Fruit fly (Drosophila melanogaster) whole organism, embryonic: ENCODE results near the gene scrib.

Source experiments
- Blimp-1 ChIP-seq: fragments of 200-800 bp; sonication (Bioruptor generic); optimal IDR thresholded peaks from 3 replicates; lab custom pipeline; 2018; ENCODE audit warnings: missing biosample characterization, missing genetic modification characterization, mild to moderate bottlenecking, moderate library complexity, missing genetic modification reagents
- Bteb2 ChIP-seq: fragments of 200-800 bp; sonication (Bioruptor generic); optimal IDR thresholded peaks from 2 replicates; lab custom pipeline; 2016; ENCODE audit warnings: missing biosample characterization, missing genetic modification characterization
- CG11696 ChIP-seq: fragments of 200-800 bp; sonication (Bioruptor generic); IDR thresholded peaks from 2 replicates; pipeline ENCODE4 v1.3.6; 2022; ENCODE audit warnings: missing biosample characterization, missing genetic modification characterization
- CG12299 ChIP-seq: fragments of 200-800 bp; sonication (Bioruptor generic); optimal IDR thresholded peaks from 2 replicates; lab custom pipeline; 2018; ENCODE audit warnings: missing biosample characterization, mild to moderate bottlenecking, missing genetic modification characterization
- CG14860 ChIP-seq: fragments of 200-800 bp; sonication (Bioruptor generic); IDR thresholded peaks from 3 replicates; pipeline ENCODE4 v1.3.6; 2022; ENCODE audit warnings: missing biosample characterization, missing genetic modification characterization; ENCODE audit not compliant: partially characterized antibody
- CG18011 ChIP-seq: fragments of 200-800 bp; sonication (Bioruptor generic); optimal IDR thresholded peaks from 2 replicates; lab custom pipeline; 2017; ENCODE audit warnings: missing biosample characterization, missing genetic modification characterization, mild to moderate bottlenecking, moderate library complexity, missing genotype
- CG18262 ChIP-seq: fragments of 200-800 bp; optimal IDR thresholded peaks from 3 replicates; lab custom pipeline; 2019; ENCODE audit warnings: missing biosample characterization, mild to moderate bottlenecking, missing genetic modification characterization, moderate library complexity
- CG30020 ChIP-seq: fragments of 200-800 bp; optimal IDR thresholded peaks from 2 replicates; lab custom pipeline; 2019; ENCODE audit warnings: missing biosample characterization, mild to moderate bottlenecking, missing genetic modification characterization, moderate library complexity
- CG30403 ChIP-seq: fragments of 200-800 bp; sonication (Bioruptor generic); optimal IDR thresholded peaks from 3 replicates; lab custom pipeline; 2016; ENCODE audit warnings: missing biosample characterization, missing genetic modification characterization
- CG30431 ChIP-seq: fragments of 200-800 bp; sonication (Bioruptor generic); optimal IDR thresholded peaks from 2 replicates; lab custom pipeline; 2017; ENCODE audit warnings: missing biosample characterization, missing genetic modification characterization
- CG3281 ChIP-seq: fragments of 200-800 bp; sonication (Bioruptor generic); optimal IDR thresholded peaks from 3 replicates; lab custom pipeline; 2017; ENCODE audit warnings: missing biosample characterization, mild to moderate bottlenecking, missing genetic modification characterization
- CG3995 ChIP-seq: fragments of 200-800 bp; sonication (Bioruptor generic); optimal IDR thresholded peaks from 3 replicates; lab custom pipeline; 2016; ENCODE audit warnings: missing biosample characterization, missing genetic modification characterization
- CG4328 ChIP-seq: fragments of 200-800 bp; sonication (Bioruptor generic); optimal IDR thresholded peaks from 3 replicates; lab custom pipeline; 2017; ENCODE audit warnings: missing biosample characterization, missing genetic modification reagents, missing genetic modification characterization
- CG4404 ChIP-seq: fragments of 200-800 bp; sonication (Bioruptor generic); IDR thresholded peaks from 2 replicates; pipeline ENCODE4 v1.3.6; 2022; ENCODE audit warnings: missing biosample characterization, missing genetic modification characterization
- CG4617 ChIP-seq: fragments of 200-800 bp; sonication (Bioruptor generic); optimal IDR thresholded peaks from 3 replicates; lab custom pipeline; 2016; ENCODE audit warnings: missing biosample characterization, missing genetic modification characterization, borderline replicate concordance
- CG6689 ChIP-seq: fragments of 200-800 bp; sonication (Bioruptor generic); IDR thresholded peaks from 2 replicates; pipeline ENCODE4 v1.3.6; 2022; ENCODE audit warnings: missing biosample characterization, missing genetic modification characterization
- CG6854 ChIP-seq: fragments of 200-800 bp; sonication (Bioruptor generic); optimal IDR thresholded peaks from 3 replicates; lab custom pipeline; 2017; ENCODE audit warnings: missing biosample characterization, mild to moderate bottlenecking, missing genetic modification characterization
- CG8089 ChIP-seq: fragments of 200-800 bp; sonication (Bioruptor generic); optimal IDR thresholded peaks from 3 replicates; lab custom pipeline; 2016; ENCODE audit warnings: missing biosample characterization, missing genetic modification characterization
- CG8924 ChIP-seq: fragments of 200-800 bp; optimal IDR thresholded peaks from 3 replicates; lab custom pipeline; 2019; ENCODE audit warnings: missing biosample characterization, mild to moderate bottlenecking, missing genetic modification characterization, moderate library complexity
- CG9215 ChIP-seq: fragments of 200-800 bp; sonication (Bioruptor generic); IDR thresholded peaks from 2 replicates; pipeline ENCODE4 v1.3.6; 2022; ENCODE audit warnings: missing biosample characterization, missing genetic modification characterization
- CG9727 ChIP-seq: fragments of 200-800 bp; sonication (Bioruptor generic); optimal IDR thresholded peaks from 3 replicates; lab custom pipeline; 2017; ENCODE audit warnings: missing biosample characterization, mild to moderate bottlenecking, missing genetic modification characterization
- CkIIα-i1 ChIP-seq: fragments of 200-800 bp; sonication (Bioruptor generic); IDR thresholded peaks from 2 replicates; pipeline ENCODE4 v1.3.6; 2022; ENCODE audit warnings: missing biosample characterization, missing genetic modification characterization
- Dfd ChIP-seq, 2 experiments: fragments of >200 bp; optimal IDR thresholded peaks; 2 replicates each; lab custom pipeline; 2017; ENCODE audit warnings: missing biosample characterization in 2 of 2, missing genetic modification characterization in 2 of 2
- Dref ChIP-seq: fragments of 200-800 bp; sonication (Bioruptor generic); IDR thresholded peaks from 2 replicates; pipeline ENCODE4 v1.3.6; 2022; ENCODE audit warnings: missing biosample characterization, missing genetic modification characterization
- E2f1 ChIP-seq: fragments of 200-800 bp; sonication (Bioruptor generic); IDR thresholded peaks from 2 replicates; pipeline ENCODE4 v1.3.6; 2022; ENCODE audit warnings: missing biosample characterization, missing genetic modification characterization
- H15 ChIP-seq: fragments of 200-800 bp; sonication (Bioruptor generic); IDR thresholded peaks from 3 replicates; pipeline ENCODE4 v1.3.6; 2022; ENCODE audit warnings: missing biosample characterization, missing genetic modification characterization
- Hand ChIP-seq: fragments of 200-800 bp; sonication (Bioruptor generic); optimal IDR thresholded peaks from 2 replicates; lab custom pipeline; 2017; ENCODE audit warnings: mild to moderate bottlenecking, missing biosample characterization, missing genetic modification reagents, missing genetic modification characterization
- Hmx ChIP-seq: fragments of 200-800 bp; sonication (Bioruptor generic); optimal IDR thresholded peaks from 2 replicates; lab custom pipeline; 2016; ENCODE audit warnings: missing biosample characterization, missing genetic modification characterization
- Nf-YB ChIP-seq: fragments of 200-800 bp; sonication (Bioruptor generic); optimal IDR thresholded peaks from 3 replicates; lab custom pipeline; 2019; ENCODE audit warnings: missing biosample characterization, mild to moderate bottlenecking, missing genetic modification characterization, moderate library complexity
- Opbp ChIP-seq: fragments of 200-800 bp; sonication (Bioruptor generic); IDR thresholded peaks from 3 replicates; pipeline ENCODE4 v1.3.6; 2022; ENCODE audit warnings: missing biosample characterization, missing genetic modification characterization; ENCODE audit not compliant: partially characterized antibody
- Ravus ChIP-seq: fragments of 200-800 bp; sonication (Bioruptor generic); IDR thresholded peaks from 2 replicates; pipeline ENCODE4 v1.3.6; 2022; ENCODE audit warnings: missing biosample characterization, missing genetic modification characterization
- Spps ChIP-seq: fragments of 200-800 bp; sonication (Bioruptor generic); optimal IDR thresholded peaks from 2 replicates; lab custom pipeline; 2018; ENCODE audit warnings: missing biosample characterization, mild to moderate bottlenecking, missing genetic modification characterization
- ac ChIP-seq: fragments of 200-800 bp; sonication (Bioruptor generic); optimal IDR thresholded peaks from 3 replicates; lab custom pipeline; 2017; ENCODE audit warnings: missing biosample characterization, mild to moderate bottlenecking, missing genetic modification characterization
- aop ChIP-seq: fragments of 200-800 bp; sonication (Bioruptor generic); IDR thresholded peaks from 2 replicates; pipeline ENCODE4 v1.3.6; 2022; ENCODE audit warnings: missing biosample characterization, missing genetic modification characterization
- ash1 ChIP-seq: fragments of 200-800 bp; sonication (Bioruptor generic); optimal IDR thresholded peaks from 2 replicates; lab custom pipeline; 2018; ENCODE audit warnings: missing biosample characterization, mild to moderate bottlenecking, missing genetic modification characterization
- bcd ChIP-seq: fragments of 200-800 bp; sonication (Bioruptor generic); optimal IDR thresholded peaks from 2 replicates; lab custom pipeline; 2017; ENCODE audit warnings: missing biosample characterization, mild to moderate bottlenecking, missing genetic modification characterization
- chif ChIP-seq, 2 experiments: fragments of 200-800 bp; sonication (Bioruptor generic); optimal IDR thresholded peaks; 3 replicates each; lab custom pipeline; 2016; ENCODE audit warnings: missing biosample characterization in 2 of 2, missing genetic modification characterization in 2 of 2
- chn ChIP-seq: fragments of 200-800 bp; sonication (Bioruptor generic); optimal IDR thresholded peaks from 2 replicates; lab custom pipeline; 2016; ENCODE audit warnings: missing biosample characterization, missing genetic modification characterization
- cwo ChIP-seq: fragments of 200-800 bp; sonication (Bioruptor generic); optimal IDR thresholded peaks from 3 replicates; lab custom pipeline; 2017; ENCODE audit warnings: missing biosample characterization, missing genetic modification characterization, mild to moderate bottlenecking, moderate library complexity, missing genetic modification reagents
- dpn ChIP-seq, 2 experiments: fragments of 200-800 bp; sonication (Bioruptor generic); optimal IDR thresholded peaks; 3 replicates each; lab custom pipeline; 2016; ENCODE audit warnings: missing biosample characterization in 2 of 2, missing genetic modification characterization in 2 of 2
- esg ChIP-seq: fragments of 200-800 bp; sonication (Bioruptor generic); conservative IDR thresholded peaks from 2 replicates; pipeline ENCODE4 v1.3.6; 2022; ENCODE audit warnings: missing biosample characterization, missing genetic modification characterization
- gce ChIP-seq: fragments of 200-800 bp; sonication (Bioruptor generic); IDR thresholded peaks from 3 replicates; pipeline ENCODE4 v1.3.6; 2022; ENCODE audit warnings: missing biosample characterization, missing genetic modification characterization
- gcm ChIP-seq: fragments of 200-800 bp; sonication (Bioruptor generic); optimal IDR thresholded peaks from 2 replicates; lab custom pipeline; 2019; ENCODE audit warnings: missing biosample characterization, mild to moderate bottlenecking, missing genetic modification characterization, moderate library complexity
- kay ChIP-seq: fragments of 200-800 bp; sonication (Bioruptor generic); optimal IDR thresholded peaks from 2 replicates; lab custom pipeline; 2016; ENCODE audit warnings: missing biosample characterization, missing genetic modification characterization
- nerfin-2 ChIP-seq: fragments of 200-800 bp; sonication (Bioruptor generic); IDR thresholded peaks from 2 replicates; pipeline ENCODE4 v1.3.6; 2022; ENCODE audit warnings: missing biosample characterization, missing genetic modification characterization; ENCODE audit not compliant: partially characterized antibody
- sens-2 ChIP-seq: fragments of 200-800 bp; sonication (Bioruptor generic); IDR thresholded peaks from 2 replicates; pipeline ENCODE4 v1.3.6; 2022; ENCODE audit warnings: missing biosample characterization, missing genetic modification characterization
- shn ChIP-seq: fragments of 200-800 bp; sonication (Bioruptor generic); optimal IDR thresholded peaks from 3 replicates; lab custom pipeline; 2016; ENCODE audit warnings: missing biosample characterization, missing genetic modification characterization
- sna ChIP-seq: fragments of 200-800 bp; sonication (Bioruptor generic); IDR thresholded peaks from 2 replicates; pipeline ENCODE4 v1.3.6; 2022; ENCODE audit warnings: missing biosample characterization, missing genetic modification characterization; ENCODE audit not compliant: partially characterized antibody
- sqz ChIP-seq: fragments of 200-800 bp; sonication (Bioruptor generic); optimal IDR thresholded peaks from 3 replicates; lab custom pipeline; 2018; ENCODE audit warnings: missing biosample characterization, mild to moderate bottlenecking, missing genetic modification characterization
- trh ChIP-seq: fragments of 200-800 bp; sonication (Bioruptor generic); optimal IDR thresholded peaks from 2 replicates; lab custom pipeline; 2016; ENCODE audit warnings: missing biosample characterization, missing genetic modification characterization
- usp ChIP-seq: fragments of >200 bp; optimal IDR thresholded peaks from 2 replicates; lab custom pipeline; 2017; ENCODE audit warnings: missing biosample characterization, missing genetic modification characterization

scrib gene

dm6 chr3R:26555642-26556278 lies 19.6 kb downstream of the scrib start (continued):
- TF ChIP-seq bcd (GFP tag; lab: Kevin White, UChicago) (peak; percentile 36), CG9215 (GFP tag; lab: Robert Waterston, UW) (no peak), cwo (GFP tag; lab: Kevin White, UChicago) (peak; percentile 50), H15 (GFP tag; lab: Robert Waterston, UW) (no peak), Dref (GFP tag; lab: Robert Waterston, UW) (no peak), sna (GFP tag; lab: Robert Waterston, UW) (no peak), CG8924 (tag; lab: Kevin White, UChicago) (no peak), CG4404 (GFP tag; lab: Robert Waterston, UW) (no peak), gcm (GFP tag; lab: Kevin White, UChicago) (no peak), CG14860 (no peak), CG4617 (no peak), nerfin-2 (no peak), chif (GFP tag; optimal IDR thresholded peaks at IDR 0.05; lab: Kevin White, UChicago) (no peak), chn (GFP tag; lab: Kevin White, UChicago) (no peak), Dfd (GFP tag; optimal IDR thresholded peaks at IDR 0.05; lab: Kevin White, UChicago) (no peak), gce (GFP tag; lab: Robert Waterston, UW) (no peak), CG11696 (no peak), CG4328 (GFP tag; lab: Kevin White, UChicago) (no peak), CG12299 (tag; lab: Kevin White, UChicago) (no peak), CG9727 (GFP tag; lab: Kevin White, UChicago) (peak; percentile 26), Spps (tag; lab: Kevin White, UChicago) (no peak), E2f1 (GFP tag; lab: Robert Waterston, UW) (no peak), ac (GFP tag; lab: Kevin White, UChicago) (no peak), sens-2 (no peak), Opbp (GFP tag; lab: Robert Waterston, UW) (no peak), Hand (peak; percentile 71), esg (GFP tag; lab: Robert Waterston, UW) (no peak), CG6689 (GFP tag; lab: Robert Waterston, UW) (no peak), CG30431 (no peak), sqz (GFP tag; lab: Kevin White, UChicago) (no peak), dpn (GFP tag; optimal IDR thresholded peaks at IDR 0.05; lab: Kevin White, UChicago) (no peak), CG8089 (GFP tag; lab: Kevin White, UChicago) (no peak), CG30403 (no peak), Blimp-1 (GFP tag; lab: Kevin White, UChicago) (no peak), trh (GFP tag; lab: Kevin White, UChicago) (no peak), usp (GFP tag; lab: Kevin White, UChicago) (no peak), aop (GFP tag; lab: Robert Waterston, UW) (no peak), Bteb2 (GFP tag; lab: Kevin White, UChicago) (no peak), CG18011 (GFP tag; lab: Kevin White, UChicago) (no peak), CkIIα-i1 (GFP tag; lab: Robert Waterston, UW) (no peak), kay (no peak), CG18262 (tag; lab: Kevin White, UChicago) (no peak), CG3995 (GFP tag; lab: Kevin White, UChicago) (peak; percentile 10), CG3281 (GFP tag; lab: Kevin White, UChicago) (peak; percentile 67), ash1 (GFP tag; lab: Kevin White, UChicago) (no peak), CG30020 (tag; lab: Kevin White, UChicago) (no peak), shn (no peak), Nf-YB (no peak), Ravus (no peak), Hmx (GFP tag; lab: Kevin White, UChicago) (no peak), CG6854 (GFP tag; lab: Kevin White, UChicago) (peak; percentile 50)
